Fruit fly (Drosophila melanogaster) whole organism, embryonic: ENCODE data around the gene fit.
A peak's percentile ranks its signal among the peaks of the same experiment; 100 is the strongest.

Source experiments
- Atf6 ChIP-seq: fragments of 200-800 bp; sonication (Bioruptor generic); IDR thresholded peaks from 2 replicates; pipeline ENCODE4 v1.3.6; 2022; ENCODE audit warnings: missing biosample characterization, missing genetic modification characterization
- Blimp-1 ChIP-seq: fragments of 200-800 bp; sonication (Bioruptor generic); optimal IDR thresholded peaks from 3 replicates; lab custom pipeline; 2018; ENCODE audit warnings: missing biosample characterization, missing genetic modification characterization, mild to moderate bottlenecking, moderate library complexity, missing genetic modification reagents
- CG10366 ChIP-seq: fragments of 200-800 bp; sonication (Bioruptor generic); IDR thresholded peaks from 2 replicates; pipeline ENCODE4 v1.3.6; 2022; ENCODE audit warnings: missing biosample characterization, missing genetic modification characterization
- CG11456 ChIP-seq: fragments of 200-800 bp; sonication (Bioruptor generic); IDR thresholded peaks from 3 replicates; pipeline ENCODE4 v1.3.6; 2022; ENCODE audit warnings: missing biosample characterization, missing genetic modification characterization
- CG11695 ChIP-seq: fragments of 200-800 bp; sonication (Bioruptor generic); IDR thresholded peaks from 3 replicates; pipeline ENCODE4 v1.3.6; 2022; ENCODE audit warnings: missing biosample characterization, missing genetic modification characterization
- CG14441 ChIP-seq: fragments of 200-800 bp; sonication (Bioruptor generic); IDR thresholded peaks from 2 replicates; pipeline ENCODE4 v1.3.6; 2022; ENCODE audit warnings: missing biosample characterization, missing genetic modification characterization
- CG2202 ChIP-seq: fragments of 200-800 bp; sonication (Bioruptor generic); optimal IDR thresholded peaks from 2 replicates; lab custom pipeline; 2018; ENCODE audit warnings: missing biosample characterization, mild to moderate bottlenecking, missing genetic modification characterization
- CG2875 ChIP-seq: fragments of 200-800 bp; sonication (Bioruptor generic); optimal IDR thresholded peaks from 2 replicates; lab custom pipeline; 2017; ENCODE audit warnings: missing biosample characterization, mild to moderate bottlenecking, missing genetic modification characterization, missing genetic modification reagents
- CG2889 ChIP-seq: fragments of 200-800 bp; sonication (Bioruptor generic); IDR thresholded peaks from 3 replicates; pipeline ENCODE4 v1.3.6; 2022; ENCODE audit warnings: missing biosample characterization, missing genetic modification characterization
- CG30403 ChIP-seq: fragments of 200-800 bp; sonication (Bioruptor generic); optimal IDR thresholded peaks from 3 replicates; lab custom pipeline; 2016; ENCODE audit warnings: missing biosample characterization, missing genetic modification characterization
- CG3281 ChIP-seq: fragments of 200-800 bp; sonication (Bioruptor generic); optimal IDR thresholded peaks from 3 replicates; lab custom pipeline; 2017; ENCODE audit warnings: missing biosample characterization, mild to moderate bottlenecking, missing genetic modification characterization
- CG3407 ChIP-seq: fragments of 200-800 bp; sonication (Bioruptor generic); optimal IDR thresholded peaks from 2 replicates; lab custom pipeline; 2018; ENCODE audit warnings: missing biosample characterization, mild to moderate bottlenecking, missing genetic modification characterization
- CG34376 ChIP-seq: fragments of 200-800 bp; sonication (Bioruptor generic); optimal IDR thresholded peaks from 2 replicates; lab custom pipeline; 2018; ENCODE audit warnings: missing biosample characterization, mild to moderate bottlenecking, missing genetic modification characterization
- CG3847 ChIP-seq: fragments of 200-800 bp; sonication (Bioruptor generic); IDR thresholded peaks from 2 replicates; pipeline ENCODE4 v1.3.6; 2022; ENCODE audit warnings: missing biosample characterization, missing genetic modification characterization
- CG4360 ChIP-seq: fragments of 200-800 bp; sonication (Bioruptor generic); IDR thresholded peaks from 2 replicates; pipeline ENCODE4 v1.3.6; 2022; ENCODE audit warnings: missing biosample characterization, missing genetic modification characterization
- CG43689 ChIP-seq: fragments of 200-800 bp; sonication (Bioruptor generic); IDR thresholded peaks from 2 replicates; pipeline ENCODE4 v1.3.6; 2022; ENCODE audit warnings: missing biosample characterization, missing genetic modification characterization
- CG5245 ChIP-seq: fragments of 200-800 bp; sonication (Bioruptor generic); optimal IDR thresholded peaks from 3 replicates; lab custom pipeline; 2016; ENCODE audit warnings: missing biosample characterization, missing genetic modification characterization
- CG7745 ChIP-seq: fragments of 200-800 bp; sonication (Bioruptor generic); optimal IDR thresholded peaks from 2 replicates; lab custom pipeline; 2018; ENCODE audit warnings: missing biosample characterization, mild to moderate bottlenecking, missing genetic modification characterization, moderate library complexity
- CG8388 ChIP-seq: fragments of 200-800 bp; sonication (Bioruptor generic); optimal IDR thresholded peaks from 2 replicates; lab custom pipeline; 2019; ENCODE audit warnings: missing biosample characterization, mild to moderate bottlenecking, missing genetic modification characterization, moderate library complexity
- Doc3 ChIP-seq: fragments of 200-800 bp; sonication (Bioruptor generic); IDR thresholded peaks from 3 replicates; pipeline ENCODE4 v1.3.6; 2022; ENCODE audit warnings: missing biosample characterization, missing genetic modification characterization; ENCODE audit not compliant: partially characterized antibody
- Dp ChIP-seq: fragments of 200-800 bp; sonication (Bioruptor generic); optimal IDR thresholded peaks from 2 replicates; lab custom pipeline; 2018; ENCODE audit warnings: missing biosample characterization, mild to moderate bottlenecking, missing genetic modification characterization, moderate library complexity
- Elba2 ChIP-seq: fragments of 200-800 bp; sonication (Bioruptor generic); optimal IDR thresholded peaks from 3 replicates; lab custom pipeline; 2016; ENCODE audit warnings: missing biosample characterization, missing genetic modification characterization
- Ets65A ChIP-seq: fragments of 200-800 bp; sonication (Bioruptor generic); peaks from one replicate; lab custom pipeline; 2016; ENCODE audit warnings: missing biosample characterization, missing genetic modification characterization
- Ets97D ChIP-seq: fragments of 200-800 bp; sonication (Bioruptor generic); optimal IDR thresholded peaks from 3 replicates; lab custom pipeline; 2016; ENCODE audit warnings: missing biosample characterization, missing genetic modification characterization
- HLH4C ChIP-seq: fragments of 200-800 bp; sonication (Bioruptor generic); IDR thresholded peaks from 3 replicates; pipeline ENCODE4 v1.3.6; 2022; ENCODE audit warnings: missing biosample characterization, missing genetic modification characterization; ENCODE audit not compliant: partially characterized antibody
- HmgZ ChIP-seq: fragments of 200-800 bp; sonication (Bioruptor generic); optimal IDR thresholded peaks from 2 replicates; lab custom pipeline; 2018; ENCODE audit warnings: missing biosample characterization, mild to moderate bottlenecking, missing genetic modification characterization
- Lpt ChIP-seq: fragments of >200 bp; optimal IDR thresholded peaks from 2 replicates; lab custom pipeline; 2018; ENCODE audit warnings: missing biosample characterization, missing genetic modification characterization
- MBD-R2 ChIP-seq: fragments of 200-800 bp; sonication (Bioruptor generic); IDR thresholded peaks from 2 replicates; pipeline ENCODE4 v1.3.6; 2022; ENCODE audit warnings: missing biosample characterization, missing genetic modification characterization
- Meics ChIP-seq: fragments of 200-800 bp; sonication (Bioruptor generic); optimal IDR thresholded peaks from 2 replicates; lab custom pipeline; 2017; ENCODE audit warnings: missing biosample characterization, mild to moderate bottlenecking, missing genetic modification characterization
- Mes4 ChIP-seq: fragments of 200-800 bp; sonication (Bioruptor generic); optimal IDR thresholded peaks from 2 replicates; lab custom pipeline; 2016; ENCODE audit warnings: missing biosample characterization, missing genetic modification characterization
- Myb ChIP-seq: fragments of 200-800 bp; sonication (Bioruptor generic); optimal IDR thresholded peaks from 2 replicates; lab custom pipeline; 2016; ENCODE audit warnings: missing biosample characterization, missing genetic modification characterization
- Sox102F ChIP-seq: fragments of 200-800 bp; sonication (Bioruptor generic); optimal IDR thresholded peaks from 2 replicates; lab custom pipeline; 2018; ENCODE audit warnings: missing biosample characterization, mild to moderate bottlenecking, missing genetic modification characterization, moderate library complexity
- Tbp ChIP-seq: fragments of >200 bp; optimal IDR thresholded peaks from 2 replicates; lab custom pipeline; 2018; ENCODE audit warnings: missing biosample characterization, missing genetic modification characterization
- al ChIP-seq: fragments of 200-800 bp; sonication (Bioruptor generic); IDR thresholded peaks from 2 replicates; pipeline ENCODE4 v1.3.6; 2022; ENCODE audit warnings: missing biosample characterization, missing genetic modification characterization
- chm ChIP-seq: fragments of 200-800 bp; sonication (Bioruptor generic); IDR thresholded peaks from 2 replicates; pipeline ENCODE4 v1.3.6; 2022; ENCODE audit warnings: missing biosample characterization, missing genetic modification characterization
- ci ChIP-seq: fragments of 200-800 bp; sonication (Bioruptor generic); IDR thresholded peaks from 3 replicates; pipeline ENCODE4 v1.3.6; 2022; ENCODE audit warnings: missing biosample characterization, missing genetic modification characterization
- crp ChIP-seq, 2 experiments: fragments of 200-800 bp; sonication (Bioruptor generic); optimal IDR thresholded peaks; 2 replicates in 1 of 2; 3 replicates in 1 of 2; lab custom pipeline; 2017; ENCODE audit warnings: missing biosample characterization in 2 of 2, missing genetic modification characterization in 2 of 2, mild to moderate bottlenecking in 1 of 2, moderate library complexity in 1 of 2
- eve ChIP-seq, 2 experiments: fragments of >200 bp; optimal IDR thresholded peaks; 2 replicates each; lab custom pipeline; 2017; ENCODE audit warnings: missing biosample characterization in 2 of 2, missing genetic modification characterization in 2 of 2
- ewg ChIP-seq: fragments of 200-800 bp; sonication (Bioruptor generic); optimal IDR thresholded peaks from 3 replicates; lab custom pipeline; 2017; ENCODE audit warnings: mild to moderate bottlenecking, missing biosample characterization, missing genetic modification reagents, missing genetic modification characterization
- grn ChIP-seq: fragments of 200-800 bp; sonication (Bioruptor generic); optimal IDR thresholded peaks from 3 replicates; lab custom pipeline; 2017; ENCODE audit warnings: missing biosample characterization, missing genetic modification characterization
- hth ChIP-seq: fragments of >200 bp; optimal IDR thresholded peaks from 2 replicates; lab custom pipeline; 2017; ENCODE audit warnings: inconsistent platforms
- jigr1 ChIP-seq: fragments of 200-800 bp; sonication (Bioruptor generic); IDR thresholded peaks from 3 replicates; pipeline ENCODE4 v1.3.6; 2022; ENCODE audit warnings: missing biosample characterization, missing genetic modification characterization
- jing ChIP-seq: fragments of 200-800 bp; sonication (Bioruptor generic); optimal IDR thresholded peaks from 2 replicates; lab custom pipeline; 2018; ENCODE audit warnings: missing biosample characterization, mild to moderate bottlenecking, missing genetic modification characterization
- ken ChIP-seq: fragments of 200-800 bp; sonication (Bioruptor generic); IDR thresholded peaks from 3 replicates; pipeline ENCODE4 v1.3.6; 2022; ENCODE audit warnings: missing biosample characterization, missing genetic modification characterization
- nerfin-1 ChIP-seq: fragments of 200-800 bp; sonication (Bioruptor generic); optimal IDR thresholded peaks from 3 replicates; lab custom pipeline; 2019; ENCODE audit warnings: missing biosample characterization, mild to moderate bottlenecking, missing genetic modification characterization, moderate library complexity
- slbo ChIP-seq: fragments of 200-800 bp; sonication (Bioruptor generic); IDR thresholded peaks from 2 replicates; pipeline ENCODE4 v1.3.6; 2022; ENCODE audit warnings: missing biosample characterization, missing genetic modification characterization
- sqz ChIP-seq: fragments of 200-800 bp; sonication (Bioruptor generic); optimal IDR thresholded peaks from 3 replicates; lab custom pipeline; 2018; ENCODE audit warnings: missing biosample characterization, mild to moderate bottlenecking, missing genetic modification characterization
- toy ChIP-seq: fragments of 200-800 bp; sonication (Bioruptor generic); IDR thresholded peaks from 2 replicates; pipeline ENCODE4 v1.3.6; 2022; ENCODE audit warnings: missing biosample characterization, missing genetic modification characterization
- wek ChIP-seq: fragments of 200-800 bp; sonication (Bioruptor generic); optimal IDR thresholded peaks from 3 replicates; lab custom pipeline; 2018; ENCODE audit warnings: missing biosample characterization, mild to moderate bottlenecking, missing genetic modification characterization, moderate library complexity

fit gene

DNA sequence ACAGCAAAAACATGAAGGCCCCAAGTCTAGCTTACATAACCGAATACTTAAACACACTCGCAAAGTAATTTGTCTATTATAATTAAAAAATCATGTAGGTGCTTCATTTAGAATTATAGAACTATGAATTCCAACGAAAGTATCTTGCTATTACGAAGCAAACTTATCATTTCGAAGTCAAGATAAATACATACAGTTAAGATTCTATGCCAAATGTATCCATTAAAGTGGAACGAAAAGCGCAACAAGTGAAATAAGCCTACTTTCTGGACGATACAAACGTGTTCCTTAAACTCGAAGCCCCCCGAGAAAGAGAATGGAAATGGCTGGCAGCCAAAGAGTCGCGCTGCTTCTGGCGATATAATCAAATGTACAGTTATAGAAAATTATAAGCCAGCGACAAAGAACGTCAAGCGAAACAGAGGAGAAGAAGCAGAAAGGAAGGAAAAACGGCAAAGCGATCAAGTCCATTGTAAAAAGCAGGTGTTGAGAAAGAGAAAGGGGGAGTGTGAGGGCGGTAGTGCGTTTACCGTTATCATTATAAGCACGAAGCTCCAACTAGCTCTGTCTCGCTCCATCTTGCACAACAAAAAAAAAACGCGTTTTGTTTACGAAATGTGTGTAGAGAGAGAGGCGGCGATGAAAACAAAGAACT lies 31.5 kb downstream of the fit start (continued):
- TF ChIP-seq CG4360 (0 out of 2 replicates have a peak, but pooled peaks have one; percentile 17), Lpt (GFP tag; lab: Kevin White, UChicago) (no peak), wek (GFP tag; lab: Kevin White, UChicago) (no peak), ken (GFP tag; lab: Robert Waterston, UW) (no peak), Dp (GFP tag; lab: Kevin White, UChicago) (no peak), Atf6 (GFP tag; lab: Robert Waterston, UW) (peak; percentile 59; the same call in 1 of the 2 replicates), Mes4 (GFP tag; lab: Kevin White, UChicago) (no peak), CG2875 (GFP tag; lab: Kevin White, UChicago) (no peak), Ets97D (no peak), CG14441 (GFP tag; lab: Robert Waterston, UW) (no peak), slbo (GFP tag; lab: Robert Waterston, UW) (peak; percentile 22; the same call in 1 of the 2 replicates), CG3281 (peak; percentile 37), grn (GFP tag; lab: Kevin White, UChicago) (no peak), Meics (GFP tag; lab: Kevin White, UChicago) (peak; percentile 59), CG3847 (GFP tag; lab: Robert Waterston, UW) (no peak; the same call in 1 of the 2 replicates), Doc3 (GFP tag; lab: Robert Waterston, UW) (no peak), CG30403 (peak; percentile 31), jing (no peak), MBD-R2 (GFP tag; lab: Robert Waterston, UW) (no peak), nerfin-1 (tag; lab: Kevin White, UChicago) (no peak), CG11456 (GFP tag; lab: Robert Waterston, UW) (no peak), CG7745 (tag; lab: Kevin White, UChicago) (no peak), CG5245 (GFP tag; lab: Kevin White, UChicago) (no peak), Tbp (GFP tag; lab: Kevin White, UChicago) (no peak), CG10366 (GFP tag; lab: Robert Waterston, UW) (no peak), al (no peak), sqz (GFP tag; lab: Kevin White, UChicago) (peak; percentile 82), Sox102F (no peak), CG8388 (GFP tag; lab: Kevin White, UChicago) (no peak)

DNA sequence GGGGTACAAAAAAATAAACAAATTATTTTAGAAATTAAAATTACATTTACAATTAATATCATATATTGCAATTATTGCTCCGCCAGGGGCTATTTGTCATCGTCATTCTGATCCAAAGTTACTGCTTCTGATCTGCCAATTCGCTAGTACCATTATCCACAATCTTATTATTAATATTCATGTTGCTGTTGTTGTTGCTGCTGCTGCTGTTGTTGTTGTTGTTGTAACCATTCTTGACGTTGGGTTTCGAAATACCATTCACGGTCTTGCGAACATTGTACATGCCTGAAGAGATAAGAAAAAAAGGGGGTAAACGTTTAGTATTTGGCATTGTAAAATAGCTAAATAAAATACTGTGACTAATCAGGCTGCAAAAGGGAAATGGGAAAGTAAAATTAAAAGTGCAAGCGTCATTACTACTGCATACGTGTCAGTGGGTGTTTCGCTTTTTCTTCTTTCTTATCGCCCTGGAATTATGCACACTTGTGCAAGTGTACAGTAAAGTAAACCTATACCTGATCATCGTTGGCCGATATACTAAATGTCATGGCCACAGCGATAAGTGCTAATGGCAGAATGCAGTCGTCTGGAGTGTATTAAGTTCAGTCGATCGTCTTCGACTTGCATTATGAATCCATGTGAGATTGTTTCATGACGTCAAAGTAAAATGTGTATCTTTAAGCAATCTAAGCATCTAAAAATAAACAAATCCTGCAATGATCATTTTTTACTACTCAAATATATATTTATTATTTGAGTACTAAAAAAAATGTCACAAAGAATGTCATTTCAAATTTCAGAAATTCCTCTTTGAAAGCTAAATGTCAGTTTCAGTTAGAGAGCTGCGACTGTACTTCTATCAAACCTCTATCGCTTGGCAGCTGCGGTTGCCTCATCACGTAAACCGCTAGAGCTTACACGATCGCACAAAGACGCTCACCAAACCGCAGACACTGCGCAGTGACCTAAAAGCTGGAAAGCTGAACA lies 32.4 kb downstream of the fit start:
- TF ChIP-seq HmgZ (tag; lab: Kevin White, UChicago), result no peak
- TF ChIP-seq ewg (GFP tag; lab: Kevin White, UChicago), result no peak
- TF ChIP-seq crp (GFP tag; optimal IDR thresholded peaks at IDR 0.05; lab: Kevin White, UChicago), result no peak
- peak; percentile 30; the same call in 1 of the 2 replicates for TF ChIP-seq chm (GFP tag; lab: Robert Waterston, UW)
- no peak for TF ChIP-seq toy (GFP tag; lab: Robert Waterston, UW)
- no peak for TF ChIP-seq Elba2 (GFP tag; lab: Kevin White, UChicago)
- no peak for TF ChIP-seq Myb (GFP tag; lab: Kevin White, UChicago)
- TF ChIP-seq Blimp-1, result peak; percentile 3
- TF ChIP-seq HLH4C (GFP tag; lab: Robert Waterston, UW), result no peak
- TF ChIP-seq jigr1 (GFP tag; lab: Robert Waterston, UW), result no peak
- peak in 1 of 2 experiments; percentile 19 for TF ChIP-seq eve (GFP tag; optimal IDR thresholded peaks at IDR 0.05; lab: Kevin White, UChicago)
- no peak for TF ChIP-seq CG43689 (GFP tag; lab: Robert Waterston, UW)
- TF ChIP-seq CG2889 (GFP tag; lab: Robert Waterston, UW), result no peak
- no peak for TF ChIP-seq CG34376 (GFP tag; lab: Kevin White, UChicago)
- TF ChIP-seq CG2202 (tag; lab: Kevin White, UChicago), result no peak
- no peak for TF ChIP-seq CG11695
- no peak for TF ChIP-seq hth (lab: Kevin White, UChicago)
- TF ChIP-seq CG3407 (GFP tag; lab: Kevin White, UChicago), result no peak
- TF ChIP-seq Ets65A (GFP tag; lab: Kevin White, UChicago), result peak; percentile 71
- peak; percentile 14; the same call in 1 of the 3 replicates for TF ChIP-seq ci (GFP tag; lab: Robert Waterston, UW)
